Fruit fly (Drosophila melanogaster) whole organism, adult: ENCODE measurements around the gene CG4998.

Source experiments
- CG12768 ChIP-seq: fragments of 200-800 bp; sonication (Bioruptor generic); optimal IDR thresholded peaks from 2 replicates; lab custom pipeline; 2017; ENCODE audit warnings: missing biosample characterization, missing genetic modification characterization, mild to moderate bottlenecking, moderate library complexity, missing genetic modification reagents
- CG14711 ChIP-seq: fragments of 200-800 bp; sonication (Bioruptor generic); optimal IDR thresholded peaks from 2 replicates; lab custom pipeline; 2018; ENCODE audit warnings: missing biosample characterization, mild to moderate bottlenecking, missing genetic modification characterization, moderate library complexity
- CG33017 ChIP-seq: fragments of 200-800 bp; sonication (Bioruptor generic); optimal IDR thresholded peaks from 2 replicates; lab custom pipeline; 2018; ENCODE audit warnings: missing biosample characterization, mild to moderate bottlenecking, missing genetic modification characterization, moderate library complexity
- CG5204 ChIP-seq: fragments of 200-800 bp; sonication (Bioruptor generic); optimal IDR thresholded peaks from 2 replicates; lab custom pipeline; 2016; ENCODE audit warnings: missing biosample characterization, missing genetic modification characterization
- CG7045 ChIP-seq: fragments of 200-800 bp; sonication (Bioruptor generic); optimal IDR thresholded peaks from 2 replicates; lab custom pipeline; 2017; ENCODE audit warnings: missing biosample characterization, mild to moderate bottlenecking, missing genetic modification characterization
- CG7101 ChIP-seq: fragments of 200-800 bp; sonication (Bioruptor generic); optimal IDR thresholded peaks from 2 replicates; lab custom pipeline; 2018; ENCODE audit warnings: missing biosample characterization, mild to moderate bottlenecking, missing genetic modification characterization, moderate library complexity
- Clk ChIP-seq: fragments of 200-800 bp; sonication (Bioruptor generic); optimal IDR thresholded peaks from 2 replicates; lab custom pipeline; 2017; ENCODE audit warnings: missing biosample characterization, missing genetic modification characterization
- Crg-1 ChIP-seq: fragments of 200-800 bp; sonication (Bioruptor generic); optimal IDR thresholded peaks from 2 replicates; lab custom pipeline; 2016; ENCODE audit warnings: missing biosample characterization, missing genetic modification characterization
- Mnt ChIP-seq: fragments of 200-800 bp; sonication (Bioruptor generic); optimal IDR thresholded peaks from 2 replicates; lab custom pipeline; 2016; ENCODE audit warnings: missing biosample characterization, mild to moderate bottlenecking, missing genetic modification characterization
- cnc ChIP-seq, 2 experiments: fragments of >200 bp; optimal IDR thresholded peaks; 2 replicates each; lab custom pipeline; 2017
- kay ChIP-seq: fragments of 200-800 bp; sonication (Bioruptor generic); peaks from one replicate; lab custom pipeline; 2016; ENCODE audit warnings: missing biosample characterization, missing genetic modification characterization, borderline replicate concordance
- ovo ChIP-seq: fragments of 200-800 bp; sonication (Bioruptor generic); optimal IDR thresholded peaks from 2 replicates; lab custom pipeline; 2016; ENCODE audit warnings: missing biosample characterization, missing genetic modification characterization
- pad ChIP-seq: fragments of 200-800 bp; sonication (Bioruptor generic); optimal IDR thresholded peaks from 3 replicates; lab custom pipeline; 2017; ENCODE audit warnings: missing biosample characterization, missing genetic modification characterization, mild to moderate bottlenecking, moderate library complexity, missing genetic modification reagents
- tj ChIP-seq: fragments of 200-800 bp; sonication (Bioruptor generic); optimal IDR thresholded peaks from 3 replicates; lab custom pipeline; 2017; ENCODE audit warnings: missing biosample characterization, mild to moderate bottlenecking, missing genetic modification characterization, moderate library complexity

Gene CG4998

dm6 chr3L:16394506-16394905 lies 55.7 kb downstream of the CG4998 start, which contains the start of gene Gagr:
Gene Gagr, plus strand, starts transcription at chr3L:16394586.
- TF ChIP-seq CG14711 (tag; lab: Kevin White, UChicago): no peak
- TF ChIP-seq pad (GFP tag; lab: Kevin White, UChicago): no peak
- no peak for TF ChIP-seq CG12768
- no peak for TF ChIP-seq Clk (GFP tag; lab: Kevin White, UChicago)
- no peak for TF ChIP-seq Mnt (GFP tag; lab: Kevin White, UChicago)
- TF ChIP-seq ovo (GFP tag; lab: Kevin White, UChicago): no peak
- no peak for TF ChIP-seq CG33017 (tag; lab: Kevin White, UChicago)
- TF ChIP-seq CG7101 (tag; lab: Kevin White, UChicago): no peak
- TF ChIP-seq CG5204 (GFP tag; lab: Kevin White, UChicago): no peak
- TF ChIP-seq tj (GFP tag; lab: Kevin White, UChicago): no peak
- TF ChIP-seq CG7045 (GFP tag; lab: Kevin White, UChicago): no peak
- no peak for TF ChIP-seq kay (GFP tag; lab: Kevin White, UChicago)
- no peak for TF ChIP-seq cnc (optimal IDR thresholded peaks at IDR 0.05; lab: Kevin White, UChicago)
- no peak for TF ChIP-seq Crg-1 (GFP tag; lab: Kevin White, UChicago)
